Worm (Caenorhabditis elegans) whole organism, young adult: ENCODE data around the gene ZK795.3.

Experiments
- B0019.2 ChIP-seq: fragments of 200-800 bp; sonication (Bioruptor generic); conservative IDR thresholded peaks from 2 replicates; pipeline ENCODE4 v1.3.6; 2022; ENCODE audit warnings: missing genetic modification reagents, missing genetic modification characterization, missing compliant biosample characterization
- B0336.3 ChIP-seq: fragments of 200-800 bp; sonication (Bioruptor generic); IDR thresholded peaks from 2 replicates; pipeline ENCODE4 v1.3.6; 2022; ENCODE audit warnings: missing genetic modification characterization, missing compliant biosample characterization
- C17E4.6 ChIP-seq: fragments of 200-800 bp; sonication (Bioruptor generic); IDR thresholded peaks from 2 replicates; pipeline ENCODE4 v1.3.6; 2022; ENCODE audit warnings: missing genetic modification reagents, missing genetic modification characterization, missing compliant biosample characterization
- F23B12.7 ChIP-seq: sonication (generic microtip); optimal IDR thresholded peaks from 2 replicates; lab custom pipeline; 2017; ENCODE audit warnings: missing genetic modification characterization, mild to moderate bottlenecking, missing compliant biosample characterization, antibody characterized with exemption, moderate library complexity; ENCODE audit not compliant: insufficient read depth
- F33H1.4 ChIP-seq: fragments of 200-800 bp; sonication (Bioruptor generic); IDR thresholded peaks from 2 replicates; pipeline ENCODE4 v1.3.6; 2022; ENCODE audit warnings: missing genetic modification reagents, missing genetic modification characterization, missing compliant biosample characterization
- F49E8.2 ChIP-seq: sonication (generic microtip); optimal IDR thresholded peaks from 3 replicates; lab custom pipeline; 2017; ENCODE audit warnings: missing genetic modification characterization, mild to moderate bottlenecking, missing compliant biosample characterization, antibody characterized with exemption, moderate library complexity; ENCODE audit not compliant: insufficient read depth
- Y53G8AR.9 ChIP-seq: fragments of 200-800 bp; sonication (Bioruptor generic); conservative IDR thresholded peaks from 2 replicates; pipeline ENCODE4 v1.3.6; 2022; ENCODE audit warnings: missing genetic modification reagents, missing genetic modification characterization, missing compliant biosample characterization
- Y79H2A.3 ChIP-seq: fragments of 200-800 bp; sonication (Bioruptor generic); conservative IDR thresholded peaks from 2 replicates; pipeline ENCODE4 v1.3.6; 2022; ENCODE audit warnings: missing genetic modification reagents, missing genetic modification characterization, missing compliant biosample characterization
- atf-7 ChIP-seq: sonication (generic microtip); optimal IDR thresholded peaks from 2 replicates; lab custom pipeline; 2017; ENCODE audit warnings: mild to moderate bottlenecking, missing genetic modification characterization, missing compliant biosample characterization
- athp-1 ChIP-seq: sonication (generic microtip); optimal IDR thresholded peaks from 2 replicates; lab custom pipeline; 2017; ENCODE audit warnings: mild to moderate bottlenecking, missing genetic modification characterization, missing compliant biosample characterization
- cebp-2 ChIP-seq: fragments of 200-800 bp; sonication (Bioruptor generic); IDR thresholded peaks from 2 replicates; pipeline ENCODE4 v1.3.6; 2022; ENCODE audit warnings: missing genetic modification characterization, missing compliant biosample characterization
- dox-1 ChIP-seq: fragments of 200-800 bp; sonication (Bioruptor generic); IDR thresholded peaks from 2 replicates; pipeline ENCODE4 v1.3.6; 2022; ENCODE audit warnings: missing genetic modification reagents, missing genetic modification characterization, missing compliant biosample characterization
- him-1 ChIP-seq: sonication (generic microtip); optimal IDR thresholded peaks from 2 replicates; lab custom pipeline; 2016; ENCODE audit warnings: missing genotype, missing genetic modification reagents, missing genetic modification characterization, missing compliant biosample characterization
- hsf-1 ChIP-seq: fragments of 200-800 bp; sonication (Bioruptor generic); IDR thresholded peaks from 2 replicates; pipeline ENCODE4 v1.3.6; 2022; ENCODE audit warnings: missing genetic modification reagents, missing genetic modification characterization, missing compliant biosample characterization
- lin-40 ChIP-seq: sonication (generic microtip); optimal IDR thresholded peaks from 2 replicates; lab custom pipeline; 2016; ENCODE audit warnings: missing genetic modification characterization, mild to moderate bottlenecking, missing compliant biosample characterization, missing genotype, missing genetic modification reagents
- lin-54 ChIP-seq: fragments of 200-800 bp; sonication (Bioruptor generic); optimal IDR thresholded peaks from 2 replicates; lab custom pipeline; 2018; ENCODE audit warnings: mild to moderate bottlenecking, missing genetic modification characterization, missing compliant biosample characterization
- lsl-1 ChIP-seq: fragments of 200-800 bp; sonication (Bioruptor generic); optimal IDR thresholded peaks from 2 replicates; lab custom pipeline; 2018; ENCODE audit warnings: mild to moderate bottlenecking, missing genetic modification characterization, moderate library complexity, missing compliant biosample characterization
- madf-8 ChIP-seq: fragments of 200-800 bp; sonication (Bioruptor generic); conservative IDR thresholded peaks from 2 replicates; pipeline ENCODE4 v1.3.6; 2022; ENCODE audit warnings: missing genetic modification reagents, missing genetic modification characterization, missing compliant biosample characterization
- mcd-1 ChIP-seq: fragments of 200-800 bp; sonication (Bioruptor generic); IDR thresholded peaks from 2 replicates; pipeline ENCODE4 v1.3.6; 2022; ENCODE audit warnings: missing genetic modification reagents, missing genetic modification characterization, missing compliant biosample characterization
- rcor-1 ChIP-seq: fragments of 200-800 bp; sonication (Bioruptor generic); IDR thresholded peaks from 2 replicates; pipeline ENCODE4 v1.3.6; 2022; ENCODE audit warnings: missing genetic modification reagents, missing genetic modification characterization, missing compliant biosample characterization
- repo-1 ChIP-seq: sonication (generic microtip); optimal IDR thresholded peaks from 2 replicates; lab custom pipeline; 2017; ENCODE audit warnings: mild to moderate bottlenecking, missing genetic modification characterization, missing compliant biosample characterization
- snpc-1.3 ChIP-seq: sonication (generic microtip); optimal IDR thresholded peaks from 2 replicates; lab custom pipeline; 2017; ENCODE audit warnings: missing genetic modification characterization, mild to moderate bottlenecking, missing compliant biosample characterization, antibody characterized with exemption, moderate library complexity, missing genotype, missing genetic modification reagents; ENCODE audit not compliant: insufficient read depth
- snpc-4 ChIP-seq, 5 experiments: fragments of 150-350 bp in 1 of 5; sonication (generic microtip) in 4 of 5; optimal IDR thresholded peaks; 2 replicates each; lab custom pipeline; 2014 to 2018; ENCODE audit warnings: missing genetic modification characterization in 5 of 5, missing biosample characterization in 3 of 5, antibody characterized with exemption in 2 of 5, mild to moderate bottlenecking in 2 of 5, missing compliant biosample characterization in 2 of 5, missing genotype in 2 of 5, moderate library complexity in 2 of 5, missing genetic modification reagents in 1 of 5
- sptf-2 ChIP-seq: fragments of 200-800 bp; sonication (Bioruptor generic); optimal IDR thresholded peaks from 2 replicates; lab custom pipeline; 2018; ENCODE audit warnings: mild to moderate bottlenecking, missing genetic modification characterization, missing compliant biosample characterization
- ztf-22 ChIP-seq: fragments of 200-800 bp; sonication (Bioruptor generic); optimal IDR thresholded peaks from 2 replicates; lab custom pipeline; 2018; ENCODE audit warnings: mild to moderate bottlenecking, missing genetic modification characterization, moderate library complexity, missing compliant biosample characterization

Gene ZK795.3

DNA sequence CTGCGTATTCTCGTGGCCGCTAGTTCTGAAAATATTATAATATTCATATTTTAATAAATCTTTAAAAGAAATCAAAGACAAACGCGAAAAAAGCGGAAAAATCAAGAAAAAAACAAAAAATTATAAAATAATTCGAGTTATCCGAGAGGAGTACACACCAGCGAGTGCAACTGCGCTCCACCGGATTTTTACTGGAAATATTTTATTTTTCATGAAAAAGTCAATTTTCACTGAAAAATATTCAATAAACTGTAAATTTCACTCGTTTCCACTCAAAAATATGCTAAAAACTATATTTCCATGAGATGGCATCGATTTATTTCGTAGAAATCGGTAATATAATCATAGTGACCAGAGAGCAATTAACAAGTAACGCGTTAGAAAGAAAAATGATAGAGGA is 46.2 kb downstream of the ZK795.3 start, which contains the start of gene Y55D9A.2:
Gene Y55D9A.2, minus strand, starts transcription at position 31 of the 400 bp plus-strand sequence.
- TF ChIP-seq lsl-1 (GFP tag; lab: Kevin White, UChicago) (peak; percentile 22), dox-1 (GFP tag; lab: Robert Waterston, UW) (no peak), snpc-4 (GFP tag; optimal IDR thresholded peaks at IDR 0.05; lab: Kevin White, UChicago) (no peak), snpc-4 (tag; optimal IDR thresholded peaks at IDR 0.05; lab: Kevin White, UChicago) (peak in 1 of 4 experiments; percentile 50), C17E4.6 (GFP tag; lab: Robert Waterston, UW) (no peak), Y53G8AR.9 (GFP tag; lab: Robert Waterston, UW) (0 out of 2 replicates have a peak, but pooled peaks have one; percentile 38), sptf-2 (GFP tag; lab: Kevin White, UChicago) (no peak), athp-1 (tag; lab: Kevin White, UChicago) (no peak), lin-40 (no peak), hsf-1 (GFP tag; lab: Robert Waterston, UW) (no peak), B0336.3 (GFP tag; lab: Robert Waterston, UW) (peak; percentile 21; the same call in 1 of the 2 replicates), ztf-22 (GFP tag; lab: Kevin White, UChicago) (no peak), rcor-1 (GFP tag; lab: Robert Waterston, UW) (no peak), snpc-1.3 (tag; lab: Kevin White, UChicago) (peak; percentile 42), F49E8.2 (tag; lab: Kevin White, UChicago) (peak; percentile 40), F33H1.4 (GFP tag; lab: Robert Waterston, UW) (0 out of 2 replicates have a peak, but pooled peaks have one; percentile 6), mcd-1 (GFP tag; lab: Robert Waterston, UW) (peak; percentile 82), lin-54 (GFP tag; lab: Kevin White, UChicago) (no peak), F23B12.7 (tag; lab: Kevin White, UChicago) (peak; percentile 11), madf-8 (no peak), repo-1 (tag; lab: Kevin White, UChicago) (no peak), cebp-2 (no peak), atf-7 (tag; lab: Kevin White, UChicago) (no peak), him-1 (tag; lab: Kevin White, UChicago) (peak; percentile 39), B0019.2 (GFP tag; lab: Robert Waterston, UW) (no peak), Y79H2A.3 (GFP tag; lab: Robert Waterston, UW) (0 out of 2 replicates have a peak, but pooled peaks have one; percentile 11)
